Fruit fly (Drosophila melanogaster): Measurements from ENCODE around the gene prg.

dm6 chr2L:8449358-8449757, 14.9 kb upstream of the prg start, which contains the start of gene Aasdh:
- TF ChIP-seq fd59A (GFP tag; optimal IDR thresholded peaks at IDR 0.05) (no peak), Lpt (GFP tag; optimal IDR thresholded peaks at IDR 0.05) (no peak), Hr38 (GFP tag; optimal IDR thresholded peaks at IDR 0.05) (no peak), CG4318 (GFP tag; optimal IDR thresholded peaks at IDR 0.05) (no peak), Hr39 (GFP tag; optimal IDR thresholded peaks at IDR 0.05) (no peak), Sox14 (GFP tag; optimal IDR thresholded peaks at IDR 0.05) (no peak), CG10669 (GFP tag; optimal IDR thresholded peaks at IDR 0.05) (no peak)
